Fruit fly (Drosophila melanogaster): Measurements from ENCODE around the gene side.

Gene side

DNA sequence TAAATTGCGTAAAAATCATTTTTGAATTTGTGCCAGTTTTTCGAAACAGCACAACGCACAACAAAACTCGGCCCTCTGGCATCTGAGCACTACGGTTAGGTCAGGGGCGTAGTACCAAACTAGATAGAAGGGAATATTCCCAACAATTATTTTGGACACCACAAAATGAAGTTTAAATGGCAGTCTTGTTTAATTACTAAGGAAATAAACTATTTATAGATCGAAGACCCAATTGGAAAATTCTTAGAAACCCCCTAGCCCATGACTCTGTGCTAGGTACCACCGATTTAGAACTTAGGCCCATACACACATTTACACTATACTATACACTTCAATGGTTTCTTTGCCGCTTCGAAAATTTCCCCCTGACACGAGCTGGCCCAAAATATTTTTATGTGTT lies 30.2 kb downstream of the side start (continued):
- no peak for TF ChIP-seq pfk (GFP tag; optimal IDR thresholded peaks at IDR 0.05)
- TF ChIP-seq CkIIα-i1 (GFP tag; IDR thresholded peaks at IDR 0.05): no peak
- TF ChIP-seq shn (GFP tag; optimal IDR thresholded peaks at IDR 0.05): peak; percentile 57
- no peak for TF ChIP-seq CG7963 (GFP tag; IDR thresholded peaks at IDR 0.05; ENCODE audit: partially characterized antibody)
- TF ChIP-seq CG3281 (GFP tag; optimal IDR thresholded peaks at IDR 0.05): peak; percentile 78
- TF ChIP-seq CG16863 (GFP tag; optimal IDR thresholded peaks at IDR 0.05): peak; percentile 57
- TF ChIP-seq pzg (GFP tag; optimal IDR thresholded peaks at IDR 0.05): no peak
- TF ChIP-seq CG12104 (GFP tag; optimal IDR thresholded peaks at IDR 0.05): peak; percentile 30
- TF ChIP-seq H2.0 (GFP tag; IDR thresholded peaks at IDR 0.05): peak; percentile 79
- peak; percentile 43 for TF ChIP-seq CG1602 (GFP tag; optimal IDR thresholded peaks at IDR 0.05)
- TF ChIP-seq ssp (GFP tag; IDR thresholded peaks at IDR 0.05): peak; percentile 55
- peak; percentile 69; the same call in 2 of the 3 replicates for TF ChIP-seq ase (GFP tag; IDR thresholded peaks at IDR 0.05)
- TF ChIP-seq Elba2 (GFP tag; optimal IDR thresholded peaks at IDR 0.05): no peak
- TF ChIP-seq lola (GFP tag; optimal IDR thresholded peaks at IDR 0.05): no peak
- peak; percentile 73 for TF ChIP-seq Oli (tag; optimal IDR thresholded peaks at IDR 0.05)
- TF ChIP-seq Poxn (GFP tag; IDR thresholded peaks at IDR 0.05): peak; percentile 76; the same call in 1 of the 2 replicates
- no peak for TF ChIP-seq dmrt11E (tag; optimal IDR thresholded peaks at IDR 0.05)
- peak; percentile 27 for TF ChIP-seq Six4 (GFP tag; optimal IDR thresholded peaks at IDR 0.05)
- TF ChIP-seq ara (GFP tag; IDR thresholded peaks at IDR 0.05): peak; percentile 73
- peak; percentile 60 for TF ChIP-seq CG12155 (GFP tag; optimal IDR thresholded peaks at IDR 0.05)
- no peak for TF ChIP-seq Vsx1 (GFP tag; optimal IDR thresholded peaks at IDR 0.05)
- TF ChIP-seq CG12744 (GFP tag; optimal IDR thresholded peaks at IDR 0.05): no peak
- TF ChIP-seq CG6254 (GFP tag; optimal IDR thresholded peaks at IDR 0.05): no peak
- TF ChIP-seq CG17612 (GFP tag; IDR thresholded peaks at IDR 0.05): peak; percentile 57; the same call in 1 of the 2 replicates
- no peak for TF ChIP-seq pita (GFP tag; optimal IDR thresholded peaks at IDR 0.05)
- TF ChIP-seq h (optimal IDR thresholded peaks at IDR 0.05): no peak
- peak; percentile 84 for TF ChIP-seq lab (GFP tag; optimal IDR thresholded peaks at IDR 0.05)
- TF ChIP-seq CG31365 (tag; optimal IDR thresholded peaks at IDR 0.05): peak; percentile 29
- no peak for TF ChIP-seq ato (GFP tag; IDR thresholded peaks at IDR 0.05; ENCODE audit: partially characterized antibody)
- no peak for TF ChIP-seq lov (optimal IDR thresholded peaks at IDR 0.05)
- peak; percentile 61; the same call in 1 of the 3 replicates for TF ChIP-seq lov (GFP tag; IDR thresholded peaks at IDR 0.05)
- peak; percentile 73 for TF ChIP-seq HmgZ (tag; optimal IDR thresholded peaks at IDR 0.05)
- TF ChIP-seq Tbp (GFP tag; optimal IDR thresholded peaks at IDR 0.05): no peak
- TF ChIP-seq dimm (GFP tag; IDR thresholded peaks at IDR 0.05): no peak
- TF ChIP-seq ap (GFP tag; IDR thresholded peaks at IDR 0.05): peak; percentile 53
- TF ChIP-seq ham (GFP tag; IDR thresholded peaks at IDR 0.05): peak; percentile 60; the same call in 1 of the 2 replicates
- no peak for TF ChIP-seq hkb (optimal IDR thresholded peaks at IDR 0.05)
- TF ChIP-seq hkb (GFP tag; IDR thresholded peaks at IDR 0.05): peak; percentile 80
- TF ChIP-seq Doc2 (GFP tag; IDR thresholded peaks at IDR 0.05): peak; percentile 25; the same call in 1 of the 2 replicates
- TF ChIP-seq CG11456 (GFP tag; IDR thresholded peaks at IDR 0.05): peak; percentile 89
- no peak for TF ChIP-seq CG16813 (GFP tag; IDR thresholded peaks at IDR 0.05; ENCODE audit: partially characterized antibody)
- peak; percentile 62 for TF ChIP-seq CG10209 (GFP tag; optimal IDR thresholded peaks at IDR 0.05)
- peak; percentile 55; the same call in 2 of the 3 replicates for TF ChIP-seq jigr1 (GFP tag; IDR thresholded peaks at IDR 0.05)
- peak; percentile 8 for TF ChIP-seq CG12299 (tag; optimal IDR thresholded peaks at IDR 0.05)
- peak; percentile 69 for TF ChIP-seq nmo (GFP tag; optimal IDR thresholded peaks at IDR 0.05)
- no peak for TF ChIP-seq CG15073 (GFP tag; optimal IDR thresholded peaks at IDR 0.05)
- TF ChIP-seq CG9609 (GFP tag; optimal IDR thresholded peaks at IDR 0.05): peak; percentile 68
- TF ChIP-seq CG9215 (GFP tag; IDR thresholded peaks at IDR 0.05): peak; percentile 82
- TF ChIP-seq Dbx (GFP tag; IDR thresholded peaks at IDR 0.05): peak; percentile 90
- TF ChIP-seq CG15479 (GFP tag; optimal IDR thresholded peaks at IDR 0.05): no peak
- no peak for TF ChIP-seq Bgb (GFP tag; IDR thresholded peaks at IDR 0.05; ENCODE audit: partially characterized antibody)
- peak; percentile 61 for TF ChIP-seq Dad (GFP tag; optimal IDR thresholded peaks at IDR 0.05)
